Worm (Caenorhabditis elegans) whole organism, young adult: ENCODE results near the gene dpy-17.

Source experiments
- B0261.1 ChIP-seq: sonication (generic microtip); optimal IDR thresholded peaks from 2 replicates; lab custom pipeline; 2016; ENCODE audit warnings: mild to moderate bottlenecking, missing genetic modification characterization, moderate library complexity, missing compliant biosample characterization
- F39B2.1 ChIP-seq: fragments of 200-800 bp; sonication (Bioruptor generic); IDR thresholded peaks from 2 replicates; pipeline ENCODE4 v1.3.6; 2022; ENCODE audit warnings: missing genetic modification reagents, missing genetic modification characterization, missing compliant biosample characterization
- athp-1 ChIP-seq: sonication (generic microtip); optimal IDR thresholded peaks from 2 replicates; lab custom pipeline; 2017; ENCODE audit warnings: mild to moderate bottlenecking, missing genetic modification characterization, missing compliant biosample characterization
- ceh-58 ChIP-seq: fragments of 200-800 bp; sonication (Bioruptor generic); IDR thresholded peaks from 2 replicates; pipeline ENCODE4 v1.3.6; 2022; ENCODE audit warnings: missing genetic modification characterization, missing compliant biosample characterization
- dpl-1 ChIP-seq: fragments of 150-350 bp; optimal IDR thresholded peaks from 2 replicates; lab custom pipeline; 2014; ENCODE audit warnings: missing biosample characterization, missing genetic modification reagents, missing genetic modification characterization
- hrde-1 ChIP-seq: sonication (generic microtip); optimal IDR thresholded peaks from 2 replicates; lab custom pipeline; 2016; ENCODE audit warnings: missing genetic modification characterization, mild to moderate bottlenecking, missing compliant biosample characterization, moderate library complexity, missing genotype, missing genetic modification reagents, borderline replicate concordance
- lir-1 ChIP-seq: fragments of 200-800 bp; sonication (Bioruptor generic); conservative IDR thresholded peaks from 2 replicates; pipeline ENCODE4 v1.3.6; 2022; ENCODE audit warnings: missing genetic modification reagents, missing genetic modification characterization, missing compliant biosample characterization
- nfya-2 ChIP-seq: fragments of 200-800 bp; sonication (Bioruptor generic); IDR thresholded peaks from 2 replicates; pipeline ENCODE4 v1.3.6; 2022; ENCODE audit warnings: missing genetic modification reagents, missing genetic modification characterization, missing compliant biosample characterization
- rpc-1 ChIP-seq, 2 experiments: fragments of 150-350 bp in 1 of 2; sonication (generic microtip) in 1 of 2; optimal IDR thresholded peaks; 2 replicates each; lab custom pipeline; 2014 to 2018; ENCODE audit warnings: missing biosample characterization in 1 of 2, missing genetic modification characterization in 1 of 2, missing genetic modification reagents in 1 of 2, missing genotype in 1 of 2

ce11 chrIII:5136033-5136597 lies 29.0 kb downstream of the dpy-17 start, which contains the start of gene tbx-2:
- TF ChIP-seq hrde-1 (no peak), lir-1 (GFP tag; lab: Robert Waterston, UW) (no peak), dpl-1 (GFP tag; lab: Kevin White, UChicago) (no peak), F39B2.1 (GFP tag; lab: Robert Waterston, UW) (no peak), athp-1 (tag; lab: Kevin White, UChicago) (no peak), ceh-58 (GFP tag; lab: Robert Waterston, UW) (no peak), rpc-1 (optimal IDR thresholded peaks at IDR 0.05; lab: Kevin White, UChicago) (no peak), rpc-1 (tag; optimal IDR thresholded peaks at IDR 0.05; lab: Kevin White, UChicago) (no peak), nfya-2 (no peak), B0261.1 (no peak)
